Worm (Caenorhabditis elegans) whole organism, L4 larva: ENCODE data around the gene C31G12.1.

ENCODE experiments used
- aly-2 ChIP-seq: sonication (generic microtip); optimal IDR thresholded peaks from 2 replicates; lab custom pipeline; 2018; ENCODE audit warnings: missing biosample characterization, missing genetic modification characterization
- ceh-82 ChIP-seq: sonication (generic microtip); optimal IDR thresholded peaks from 2 replicates; lab custom pipeline; 2017; ENCODE audit warnings: missing biosample characterization, missing genetic modification characterization
- daf-16 ChIP-seq, 3 experiments: sonication (generic microtip); optimal IDR thresholded peaks; 2 replicates each; lab custom pipeline; 2016 to 2017; ENCODE audit warnings: missing genetic modification characterization in 3 of 3, missing genetic modification reagents in 3 of 3, mild to moderate bottlenecking in 2 of 3, missing compliant biosample characterization in 2 of 3, missing biosample characterization in 1 of 3, moderate library complexity in 1 of 3
- dve-1 ChIP-seq: sonication (generic microtip); optimal IDR thresholded peaks from 2 replicates; lab custom pipeline; 2017; ENCODE audit warnings: antibody characterized with exemption, mild to moderate bottlenecking, missing genetic modification characterization, missing compliant biosample characterization; ENCODE audit not compliant: insufficient read depth
- lin-15B ChIP-seq: fragments of 150-350 bp; sonication (generic microtip); optimal IDR thresholded peaks from 3 replicates; lab custom pipeline; 2014; ENCODE audit warnings: missing biosample characterization, missing genetic modification characterization
- lin-29 ChIP-seq: fragments of 200-800 bp; sonication (Bioruptor generic); IDR thresholded peaks from 2 replicates; pipeline ENCODE4 v1.3.6; 2022; ENCODE audit warnings: missing genetic modification reagents, missing genetic modification characterization, missing compliant biosample characterization
- lin-38 ChIP-seq: fragments of 200-800 bp; sonication (Bioruptor generic); IDR thresholded peaks from 2 replicates; pipeline ENCODE4 v1.3.6; 2022; ENCODE audit warnings: missing genetic modification reagents, missing genetic modification characterization, missing compliant biosample characterization
- lir-3 ChIP-seq: sonication (generic microtip); optimal IDR thresholded peaks from 2 replicates; lab custom pipeline; 2016; ENCODE audit warnings: mild to moderate bottlenecking, missing genetic modification characterization, missing compliant biosample characterization
- madf-9 ChIP-seq: fragments of 200-800 bp; sonication (Bioruptor generic); conservative IDR thresholded peaks from 2 replicates; pipeline ENCODE4 v1.3.6; 2022; ENCODE audit warnings: missing genetic modification reagents, missing genetic modification characterization, missing compliant biosample characterization
- nhr-11 ChIP-seq: fragments of 150-350 bp; optimal IDR thresholded peaks from 2 replicates; lab custom pipeline; 2014; ENCODE audit warnings: missing biosample characterization, missing genetic modification characterization
- nhr-237 ChIP-seq: sonication (generic microtip); optimal IDR thresholded peaks from 2 replicates; lab custom pipeline; 2017; ENCODE audit warnings: missing biosample characterization, missing genetic modification characterization
- snpc-4 ChIP-seq: fragments of 150-350 bp; optimal IDR thresholded peaks from 2 replicates; lab custom pipeline; 2014; ENCODE audit warnings: missing biosample characterization, missing genetic modification characterization

DNA sequence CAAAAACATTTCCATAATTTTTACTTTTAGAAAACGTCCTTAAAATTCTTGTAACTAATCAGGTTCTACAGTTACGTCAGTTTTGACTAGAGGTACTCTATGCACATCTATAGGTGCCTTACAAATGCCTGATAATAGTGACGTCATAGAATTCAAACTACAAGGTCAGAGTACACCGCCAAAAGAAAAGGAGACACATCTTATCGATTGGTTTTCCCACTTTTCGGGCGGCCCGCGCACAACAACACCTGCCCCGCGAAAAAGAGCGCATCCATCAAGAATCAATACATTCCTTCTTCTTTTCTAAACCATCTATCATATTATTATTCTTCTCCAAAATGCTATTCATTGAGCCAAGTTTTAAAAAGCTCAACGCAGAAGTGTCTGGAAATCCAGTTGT lies at the start of gene C31G12.1:
- no peak for TF ChIP-seq ceh-82 (tag; lab: Kevin White, UChicago)
- TF ChIP-seq nhr-237 (tag; lab: Kevin White, UChicago), result no peak
- TF ChIP-seq lin-38 (GFP tag; lab: Robert Waterston, UW), result no peak
- no peak for TF ChIP-seq madf-9 (GFP tag; lab: Robert Waterston, UW)
- TF ChIP-seq daf-16 (GFP tag; optimal IDR thresholded peaks at IDR 0.05; lab: Kevin White, UChicago), result no peak
- TF ChIP-seq daf-16 (tag; optimal IDR thresholded peaks at IDR 0.05; lab: Kevin White, UChicago), result no peak
- TF ChIP-seq lin-29 (GFP tag; lab: Robert Waterston, UW), result no peak
- no peak for TF ChIP-seq lin-15B (tag; lab: Kevin White, UChicago)
- no peak for TF ChIP-seq dve-1 (tag; lab: Kevin White, UChicago)
- TF ChIP-seq lir-3, result no peak
- TF ChIP-seq snpc-4 (tag; lab: Kevin White, UChicago), result no peak
- TF ChIP-seq nhr-11 (tag; lab: Kevin White, UChicago), result no peak
- no peak for TF ChIP-seq aly-2
